In genomic region chr3L:5576543-5576942, dm6 we compare ENCODE assay signal across 3 fruit fly cellular contexts.
TF ChIP-seq lines count a peak whose summit lies in the region.

No protein-coding gene starts in this region.

- no peak for TF ChIP-seq CTCF in whole organism, embryonic (GFP tag; optimal IDR thresholded peaks at IDR 0.05; lab: Kevin White, UChicago)

TF ChIP-seq in whole organism, embryonic, 481 proteins besides CTCF, POLR2A, EP300 and RAD21 (continues in another document):
- TF ChIP-seq da (GFP tag; optimal IDR thresholded peaks at IDR 0.05; lab: Kevin White, UChicago) = no peak
- TF ChIP-seq CG3065 (GFP tag; optimal IDR thresholded peaks at IDR 0.05; lab: Kevin White, UChicago) = no peak
- no peak for TF ChIP-seq prd (optimal IDR thresholded peaks at IDR 0.05; lab: Kevin White, UChicago)
- peak; percentile 10; the same call in 1 of the 3 replicates for TF ChIP-seq prd (GFP tag; IDR thresholded peaks at IDR 0.05; lab: Robert Waterston, UW)
- TF ChIP-seq odd (GFP tag; optimal IDR thresholded peaks at IDR 0.05; lab: Kevin White, UChicago) = no peak
- TF ChIP-seq cg (GFP tag; optimal IDR thresholded peaks at IDR 0.05; lab: Kevin White, UChicago) = no peak
- no peak for TF ChIP-seq bsh (GFP tag; optimal IDR thresholded peaks at IDR 0.05; lab: Kevin White, UChicago)
- TF ChIP-seq bcd (GFP tag; optimal IDR thresholded peaks at IDR 0.05; lab: Kevin White, UChicago) = no peak
- TF ChIP-seq CG18011 (GFP tag; optimal IDR thresholded peaks at IDR 0.05; lab: Kevin White, UChicago) = no peak
- TF ChIP-seq CG30403 (GFP tag; optimal IDR thresholded peaks at IDR 0.05; lab: Kevin White, UChicago) = no peak
- TF ChIP-seq Nf-YA (GFP tag; IDR thresholded peaks at IDR 0.05; lab: Robert Waterston, UW) = no peak
- TF ChIP-seq CG11504 (tag; optimal IDR thresholded peaks at IDR 0.05; lab: Kevin White, UChicago) = peak; percentile 7
- 0 out of 2 replicates have a peak, but pooled peaks have one; percentile 17 for TF ChIP-seq Drgx (GFP tag; IDR thresholded peaks at IDR 0.05; lab: Robert Waterston, UW)
- no peak for TF ChIP-seq Gsc (GFP tag; IDR thresholded peaks at IDR 0.05; lab: Robert Waterston, UW)
- no peak for TF ChIP-seq vnd (GFP tag; IDR thresholded peaks at IDR 0.05; lab: Robert Waterston, UW; ENCODE audit: partially characterized antibody)
- TF ChIP-seq CG32767 (GFP tag; IDR thresholded peaks at IDR 0.05; lab: Robert Waterston, UW) = no peak
- TF ChIP-seq ara (GFP tag; IDR thresholded peaks at IDR 0.05; lab: Robert Waterston, UW) = no peak
- no peak for TF ChIP-seq Neu2 (GFP tag; optimal IDR thresholded peaks at IDR 0.05; lab: Kevin White, UChicago; ENCODE audit: borderline replicate concordance)
- TF ChIP-seq lbe (GFP tag; optimal IDR thresholded peaks at IDR 0.05; lab: Kevin White, UChicago) = no peak
- TF ChIP-seq CG6254 (GFP tag; optimal IDR thresholded peaks at IDR 0.05; lab: Kevin White, UChicago) = peak; percentile 31
- no peak for TF ChIP-seq Opbp (GFP tag; IDR thresholded peaks at IDR 0.05; lab: Robert Waterston, UW; ENCODE audit: partially characterized antibody)
- TF ChIP-seq crol (GFP tag; IDR thresholded peaks at IDR 0.05; lab: Robert Waterston, UW) = no peak
- no peak for TF ChIP-seq NC2β (GFP tag; optimal IDR thresholded peaks at IDR 0.05; lab: Kevin White, UChicago)
- no peak for TF ChIP-seq CG13624 (GFP tag; optimal IDR thresholded peaks at IDR 0.05; lab: Kevin White, UChicago)
- TF ChIP-seq CG15479 (GFP tag; optimal IDR thresholded peaks at IDR 0.05; lab: Kevin White, UChicago) = no peak
- peak; percentile 12; the same call in 1 of the 2 replicates for TF ChIP-seq lmd (GFP tag; IDR thresholded peaks at IDR 0.05; lab: Robert Waterston, UW)
- TF ChIP-seq bbx (GFP tag; IDR thresholded peaks at IDR 0.05; lab: Robert Waterston, UW; ENCODE audit: partially characterized antibody) = no peak
- TF ChIP-seq Nf-YC (tag; optimal IDR thresholded peaks at IDR 0.05; lab: Kevin White, UChicago) = peak; percentile 81
- TF ChIP-seq Jarid2 (GFP tag; optimal IDR thresholded peaks at IDR 0.05; lab: Kevin White, UChicago) = no peak
- TF ChIP-seq Fer1 (GFP tag; optimal IDR thresholded peaks at IDR 0.05; lab: Kevin White, UChicago) = no peak
- no peak for TF ChIP-seq ro (GFP tag; IDR thresholded peaks at IDR 0.05; lab: Robert Waterston, UW)

TF ChIP-seq in whole organism, prepupa, 60 proteins besides CTCF, POLR2A, EP300 and RAD21:
- TF ChIP-seq vri (GFP tag; optimal IDR thresholded peaks at IDR 0.05; lab: Kevin White, UChicago) (no peak), eg (GFP tag; IDR thresholded peaks at IDR 0.05; lab: Robert Waterston, UW) (peak; percentile 47; the same call in 2 of the 3 replicates), CG11902 (GFP tag; optimal IDR thresholded peaks at IDR 0.05; lab: Kevin White, UChicago) (no peak), pdm3 (GFP tag; optimal IDR thresholded peaks at IDR 0.05; lab: Kevin White, UChicago) (peak; percentile 1), CG6163 (GFP tag; IDR thresholded peaks at IDR 0.05; lab: Robert Waterston, UW) (peak; percentile 19; the same call in 1 of the 3 replicates), Hr4 (GFP tag; optimal IDR thresholded peaks at IDR 0.05; lab: Kevin White, UChicago) (no peak), CG32006 (GFP tag; optimal IDR thresholded peaks at IDR 0.05; lab: Kevin White, UChicago) (peak; percentile 33), Eip78C (GFP tag; lab: Kevin White, UChicago) (peak; percentile 51)

TF ChIP-seq in whole organism, pupa, 21 proteins besides CTCF, POLR2A, EP300 and RAD21:
- TF ChIP-seq Ets98B (GFP tag; IDR thresholded peaks at IDR 0.05; lab: Robert Waterston, UW) = no peak
- TF ChIP-seq CG10348 (GFP tag; IDR thresholded peaks at IDR 0.05; lab: Robert Waterston, UW) = no peak
- TF ChIP-seq CG12605 (GFP tag; IDR thresholded peaks at IDR 0.05; lab: Robert Waterston, UW) = 0 out of 2 replicates have a peak, but pooled peaks have one; percentile 8
- no peak for TF ChIP-seq CG17806 (tag; optimal IDR thresholded peaks at IDR 0.05; lab: Kevin White, UChicago)
- TF ChIP-seq CG14655 (GFP tag; optimal IDR thresholded peaks at IDR 0.05; lab: Kevin White, UChicago) = peak; percentile 26
- TF ChIP-seq CG9948 (tag; optimal IDR thresholded peaks at IDR 0.05; lab: Kevin White, UChicago) = no peak
- TF ChIP-seq CG8159 (tag; optimal IDR thresholded peaks at IDR 0.05; lab: Kevin White, UChicago) = peak; percentile 3
- TF ChIP-seq CG4496 (GFP tag; IDR thresholded peaks at IDR 0.05; lab: Robert Waterston, UW) = peak; percentile 38; the same call in 1 of the 3 replicates
